Fruit fly (Drosophila melanogaster): ENCODE results near the gene Acox3.

Acox3 gene

DNA sequence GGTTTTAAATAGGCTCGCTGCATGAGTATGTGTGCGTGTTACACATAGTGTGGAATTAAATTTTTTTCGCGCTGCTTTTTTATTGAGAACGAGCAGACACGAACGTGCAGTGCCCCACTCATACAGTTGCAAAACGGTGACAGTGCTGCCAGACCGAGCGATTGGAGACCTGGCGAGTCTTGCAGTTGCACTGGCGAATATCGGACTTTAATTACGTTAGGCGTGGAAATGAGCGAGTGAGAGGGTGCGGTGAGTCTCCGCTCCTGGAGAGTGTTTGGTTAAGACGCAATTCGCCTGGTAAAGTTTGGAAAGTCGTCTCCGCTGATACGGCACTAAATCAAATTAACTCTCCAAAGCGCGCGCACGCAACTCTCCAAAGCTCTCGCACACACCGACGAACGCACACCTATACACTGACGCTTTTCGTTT, 33.1 kb upstream of the Acox3 start (continued):
- TF ChIP-seq CG34224 (GFP tag; IDR thresholded peaks at IDR 0.05; ENCODE audit: partially characterized antibody): peak; percentile 57
- peak; percentile 50; the same call in 1 of the 2 replicates for TF ChIP-seq rib (GFP tag; IDR thresholded peaks at IDR 0.05)
- TF ChIP-seq dmrt99B (tag; optimal IDR thresholded peaks at IDR 0.05): no peak
- no peak for TF ChIP-seq CG12942 (GFP tag; optimal IDR thresholded peaks at IDR 0.05)
- peak; percentile 16 for TF ChIP-seq CG2120 (GFP tag; optimal IDR thresholded peaks at IDR 0.05)
- TF ChIP-seq sens (GFP tag): no peak
- TF ChIP-seq sug (tag; optimal IDR thresholded peaks at IDR 0.05): peak; percentile 7
- TF ChIP-seq pfk (GFP tag; optimal IDR thresholded peaks at IDR 0.05): no peak
- TF ChIP-seq Dref (GFP tag; IDR thresholded peaks at IDR 0.05): peak; percentile 38; the same call in 1 of the 2 replicates
- TF ChIP-seq CG3847 (GFP tag; IDR thresholded peaks at IDR 0.05): no peak
- TF ChIP-seq CG7372 (GFP tag; IDR thresholded peaks at IDR 0.05): no peak
- TF ChIP-seq CG7745 (tag; optimal IDR thresholded peaks at IDR 0.05): no peak
- peak; percentile 79 for TF ChIP-seq Deaf1 (tag; optimal IDR thresholded peaks at IDR 0.05)
- no peak for TF ChIP-seq fru (optimal IDR thresholded peaks at IDR 0.05)
- TF ChIP-seq CG1603 (tag; optimal IDR thresholded peaks at IDR 0.05): peak; percentile 51
- no peak for TF ChIP-seq aop (GFP tag; IDR thresholded peaks at IDR 0.05)
- TF ChIP-seq CG10321 (GFP tag; IDR thresholded peaks at IDR 0.05): no peak
- no peak for TF ChIP-seq CG1792 (GFP tag; optimal IDR thresholded peaks at IDR 0.05)
- TF ChIP-seq CG8290 (GFP tag; optimal IDR thresholded peaks at IDR 0.05): no peak
- peak in 1 of 2 experiments; percentile 30 for TF ChIP-seq CG8290 (tag; optimal IDR thresholded peaks at IDR 0.05)
- no peak for TF ChIP-seq Taf1 (GFP tag; IDR thresholded peaks at IDR 0.05)
- TF ChIP-seq stc (GFP tag; IDR thresholded peaks at IDR 0.05): no peak
- no peak for TF ChIP-seq CG15479 (GFP tag; optimal IDR thresholded peaks at IDR 0.05)
- TF ChIP-seq CG8281 (tag; optimal IDR thresholded peaks at IDR 0.05): no peak
- TF ChIP-seq Sox100B (GFP tag; optimal IDR thresholded peaks at IDR 0.05): no peak
- TF ChIP-seq CG4617 (GFP tag; optimal IDR thresholded peaks at IDR 0.05; ENCODE audit: borderline replicate concordance): no peak
- TF ChIP-seq tio (GFP tag; optimal IDR thresholded peaks at IDR 0.05): no peak
- no peak for TF ChIP-seq hb (GFP tag; IDR thresholded peaks at IDR 0.05; ENCODE audit: partially characterized antibody)
- no peak for TF ChIP-seq CG2712 (tag; optimal IDR thresholded peaks at IDR 0.05)
- TF ChIP-seq CG32767 (GFP tag; IDR thresholded peaks at IDR 0.05): no peak
- TF ChIP-seq ranshi (GFP tag; IDR thresholded peaks at IDR 0.05): 0 out of 2 replicates have a peak, but pooled peaks have one; percentile 40
- TF ChIP-seq so (GFP tag; IDR thresholded peaks at IDR 0.05): no peak
- TF ChIP-seq CG17385 (GFP tag; optimal IDR thresholded peaks at IDR 0.05): no peak
- TF ChIP-seq fd3F (GFP tag; optimal IDR thresholded peaks at IDR 0.05): no peak
- TF ChIP-seq CG6683 (GFP tag; optimal IDR thresholded peaks at IDR 0.05): no peak
- TF ChIP-seq ttk (GFP tag; IDR thresholded peaks at IDR 0.05): no peak
- no peak for TF ChIP-seq trem (tag; optimal IDR thresholded peaks at IDR 0.05)
- TF ChIP-seq CG10147 (GFP tag; optimal IDR thresholded peaks at IDR 0.05): no peak
- TF ChIP-seq Nf-YA (GFP tag; IDR thresholded peaks at IDR 0.05): no peak
- no peak for TF ChIP-seq dimm (GFP tag; IDR thresholded peaks at IDR 0.05)
- no peak for TF ChIP-seq CG6813 (GFP tag; optimal IDR thresholded peaks at IDR 0.05)
- TF ChIP-seq CG12391 (tag; optimal IDR thresholded peaks at IDR 0.05): no peak
- peak; percentile 65 for TF ChIP-seq CG12769 (tag; optimal IDR thresholded peaks at IDR 0.05)
- TF ChIP-seq Sry-β (GFP tag; optimal IDR thresholded peaks at IDR 0.05): no peak
- no peak for TF ChIP-seq CG43689 (GFP tag; IDR thresholded peaks at IDR 0.05)
- TF ChIP-seq Fer1 (GFP tag; optimal IDR thresholded peaks at IDR 0.05): peak; percentile 40
- TF ChIP-seq cas (GFP tag; IDR thresholded peaks at IDR 0.05): no peak
- TF ChIP-seq Nf-YB (GFP tag; optimal IDR thresholded peaks at IDR 0.05): no peak
- TF ChIP-seq Stat92E (GFP tag; optimal IDR thresholded peaks at IDR 0.05): no peak
- TF ChIP-seq E2f1 (GFP tag; IDR thresholded peaks at IDR 0.05): no peak; the same call in 1 of the 2 replicates
- TF ChIP-seq CG12744 (GFP tag; optimal IDR thresholded peaks at IDR 0.05): no peak
- peak; percentile 82 for TF ChIP-seq Dp (GFP tag; optimal IDR thresholded peaks at IDR 0.05)

All from whole organism, embryonic.